Fruit fly (Drosophila melanogaster): ENCODE results near the gene Slbp.
A peak's percentile ranks its signal among the peaks of the same experiment; 100 is the strongest.

Slbp gene

dm6 chr3R:29153197-29153644 lies at the start of gene Slbp, which contains the start of gene Rpn2 (continued):
- TF ChIP-seq CG17186 (GFP tag; optimal IDR thresholded peaks at IDR 0.05) (peak; percentile 90), MTF-1 (GFP tag; optimal IDR thresholded peaks at IDR 0.05; ENCODE audit: borderline replicate concordance) (no peak), ttk (GFP tag; IDR thresholded peaks at IDR 0.05) (no peak), klu (GFP tag; IDR thresholded peaks at IDR 0.05) (no peak), chif (GFP tag; optimal IDR thresholded peaks at IDR 0.05) (peak; percentile 20 to 36), hb (GFP tag; IDR thresholded peaks at IDR 0.05; ENCODE audit: partially characterized antibody) (peak; percentile 82; the same call in 2 of the 3 replicates), Ets65A (GFP tag) (peak; percentile 89), NC2β (GFP tag; optimal IDR thresholded peaks at IDR 0.05) (peak; percentile 45), Doc3 (GFP tag; IDR thresholded peaks at IDR 0.05; ENCODE audit: partially characterized antibody) (peak; percentile 95), Dip2 (GFP tag; IDR thresholded peaks at IDR 0.05) (no peak), C15 (GFP tag; IDR thresholded peaks at IDR 0.05) (no peak), CG3995 (GFP tag; optimal IDR thresholded peaks at IDR 0.05) (peak; percentile 41), Hr78 (GFP tag; optimal IDR thresholded peaks at IDR 0.05) (no peak), org-1 (GFP tag; optimal IDR thresholded peaks at IDR 0.05) (no peak), Med (GFP tag) (peak; percentile 93), sisA (GFP tag; IDR thresholded peaks at IDR 0.05) (no peak), Atf6 (GFP tag; IDR thresholded peaks at IDR 0.05) (no peak), CG3847 (GFP tag; IDR thresholded peaks at IDR 0.05) (peak; percentile 80), CG11456 (GFP tag; IDR thresholded peaks at IDR 0.05) (no peak), gsb (GFP tag; IDR thresholded peaks at IDR 0.05) (no peak), sr (GFP tag; IDR thresholded peaks at IDR 0.05) (no peak), disco-r (GFP tag; optimal IDR thresholded peaks at IDR 0.05) (no peak), CG13775 (GFP tag; optimal IDR thresholded peaks at IDR 0.05) (peak; percentile 26), Gug (GFP tag; IDR thresholded peaks at IDR 0.05) (peak; percentile 17; the same call in 1 of the 4 replicates), yki (optimal IDR thresholded peaks at IDR 0.05) (no peak), h (optimal IDR thresholded peaks at IDR 0.05) (no peak), Hey (tag; optimal IDR thresholded peaks at IDR 0.05) (no peak), onecut (GFP tag; IDR thresholded peaks at IDR 0.05) (0 out of 2 replicates have a peak, but pooled peaks have one; percentile 21), gfzf (GFP tag; optimal IDR thresholded peaks at IDR 0.05) (peak; percentile 97), CG15479 (GFP tag; optimal IDR thresholded peaks at IDR 0.05) (peak; percentile 90), CG4730 (GFP tag; IDR thresholded peaks at IDR 0.05) (no peak), kni (GFP tag; optimal IDR thresholded peaks at IDR 0.05) (no peak), CG30431 (GFP tag; optimal IDR thresholded peaks at IDR 0.05) (no peak), CkIIα-i1 (GFP tag; IDR thresholded peaks at IDR 0.05) (no peak), CG6765 (GFP tag; optimal IDR thresholded peaks at IDR 0.05) (no peak), repo (GFP tag; optimal IDR thresholded peaks at IDR 0.05) (peak; percentile 6), CG1647 (GFP tag; optimal IDR thresholded peaks at IDR 0.05) (peak; percentile 41), pho (GFP tag; optimal IDR thresholded peaks at IDR 0.05) (peak; percentile 68), Meics (GFP tag; optimal IDR thresholded peaks at IDR 0.05) (peak; percentile 30), twi (tag; optimal IDR thresholded peaks at IDR 0.05) (no peak), CG14441 (GFP tag; IDR thresholded peaks at IDR 0.05) (no peak), jumu (GFP tag; optimal IDR thresholded peaks at IDR 0.05) (peak; percentile 76), kah (GFP tag; optimal IDR thresholded peaks at IDR 0.05) (no peak), fd64A (GFP tag; optimal IDR thresholded peaks at IDR 0.05) (no peak), CG6254 (GFP tag; optimal IDR thresholded peaks at IDR 0.05) (no peak), HHEX (GFP tag; optimal IDR thresholded peaks at IDR 0.05) (peak; percentile 1), crol (GFP tag; IDR thresholded peaks at IDR 0.05) (no peak), Elba2 (GFP tag; optimal IDR thresholded peaks at IDR 0.05) (peak; percentile 40), CG3281 (GFP tag; optimal IDR thresholded peaks at IDR 0.05) (peak; percentile 20), dati (GFP tag; IDR thresholded peaks at IDR 0.05) (no peak), CG8089 (GFP tag; optimal IDR thresholded peaks at IDR 0.05) (no peak), CG4328 (GFP tag; optimal IDR thresholded peaks at IDR 0.05) (no peak), CG6175 (GFP tag; IDR thresholded peaks at IDR 0.05) (no peak)

All from whole organism, embryonic.